Worm (Caenorhabditis elegans) whole organism, L1 larva: ENCODE measurements around the gene T04G9.4.
A peak's percentile ranks its signal among the peaks of the same experiment; 100 is the strongest.

Experiments
- C34B4.2 ChIP-seq: sonication (generic microtip); optimal IDR thresholded peaks from 2 replicates; lab custom pipeline; 2017; ENCODE audit warnings: mild to moderate bottlenecking, missing genetic modification characterization, missing compliant biosample characterization
- aha-1 ChIP-seq: fragments of 150-350 bp; optimal IDR thresholded peaks from 2 replicates; lab custom pipeline; 2014; ENCODE audit warnings: missing biosample characterization, missing genetic modification characterization
- alr-1 ChIP-seq: fragments of 200-800 bp; sonication (Bioruptor generic); optimal IDR thresholded peaks from 2 replicates; lab custom pipeline; 2018; ENCODE audit warnings: borderline replicate concordance, mild to moderate bottlenecking, missing genetic modification characterization, missing compliant biosample characterization
- ceh-8 ChIP-seq: fragments of 200-800 bp; sonication (Bioruptor generic); optimal IDR thresholded peaks from 2 replicates; lab custom pipeline; 2018; ENCODE audit warnings: mild to moderate bottlenecking, missing genetic modification characterization, moderate library complexity, missing compliant biosample characterization
- ceh-90 ChIP-seq: sonication (generic microtip); optimal IDR thresholded peaks from 2 replicates; lab custom pipeline; 2016; ENCODE audit warnings: missing genetic modification characterization, missing compliant biosample characterization
- efl-1 ChIP-seq, 4 experiments: fragments of 150-350 bp; optimal IDR thresholded peaks in 3 of 4; peaks in 1 of 4; 1 replicate in 1 of 4; 2 replicates in 3 of 4; lab custom pipeline; 2014; ENCODE audit warnings: missing biosample characterization in 2 of 4, missing genetic modification characterization in 2 of 4, missing genetic modification reagents in 2 of 4
- egl-13 ChIP-seq: sonication (generic microtip); optimal IDR thresholded peaks from 2 replicates; lab custom pipeline; 2016; ENCODE audit warnings: missing genotype, missing genetic modification reagents, missing genetic modification characterization, missing compliant biosample characterization
- elt-2 ChIP-seq: sonication (generic microtip); optimal IDR thresholded peaks from 2 replicates; lab custom pipeline; 2016; ENCODE audit warnings: missing genetic modification characterization, mild to moderate bottlenecking, inconsistent platforms, missing compliant biosample characterization, missing genetic modification reagents
- elt-3 ChIP-seq, 6 experiments: fragments of 150-350 bp in 1 of 6; sonication (generic microtip); optimal IDR thresholded peaks; 2 replicates each; lab custom pipeline; 2017 to 2018; ENCODE audit warnings: missing biosample characterization in 6 of 6, missing genetic modification characterization in 6 of 6, inconsistent platforms in 1 of 6
- fkh-8 ChIP-seq: sonication (generic microtip); optimal IDR thresholded peaks from 2 replicates; lab custom pipeline; 2016; ENCODE audit warnings: mild to moderate bottlenecking, missing genetic modification characterization, missing compliant biosample characterization
- hlh-17 ChIP-seq: fragments of 200-800 bp; sonication (Bioruptor generic); optimal IDR thresholded peaks from 2 replicates; lab custom pipeline; 2018; ENCODE audit warnings: missing genetic modification characterization, mild to moderate bottlenecking, missing compliant biosample characterization, moderate library complexity, borderline replicate concordance
- hlh-4 ChIP-seq: sonication (generic microtip); optimal IDR thresholded peaks from 2 replicates; lab custom pipeline; 2016; ENCODE audit warnings: mild to moderate bottlenecking, missing genetic modification characterization, missing compliant biosample characterization
- irx-1 ChIP-seq: sonication (generic microtip); optimal IDR thresholded peaks from 2 replicates; lab custom pipeline; 2016; ENCODE audit warnings: missing genetic modification characterization, missing compliant biosample characterization
- lin-13 ChIP-seq: fragments of 150-350 bp; optimal IDR thresholded peaks from 2 replicates; lab custom pipeline; 2014; ENCODE audit warnings: missing biosample characterization, missing genetic modification reagents, missing genetic modification characterization
- lir-3 ChIP-seq: sonication (generic microtip); optimal IDR thresholded peaks from 2 replicates; lab custom pipeline; 2016; ENCODE audit warnings: mild to moderate bottlenecking, missing genetic modification characterization, moderate library complexity, missing compliant biosample characterization; ENCODE audit not compliant: poor library complexity
- mab-9 ChIP-seq: fragments of 200-800 bp; sonication (Bioruptor generic); IDR thresholded peaks from 2 replicates; pipeline ENCODE4 v1.3.6; 2022; ENCODE audit warnings: missing genetic modification reagents, missing genetic modification characterization, missing compliant biosample characterization
- mef-2 ChIP-seq: fragments of 150-350 bp; optimal IDR thresholded peaks from 2 replicates; lab custom pipeline; 2014; ENCODE audit warnings: missing biosample characterization, missing genetic modification characterization
- mep-1 ChIP-seq: fragments of 150-350 bp; optimal IDR thresholded peaks from 2 replicates; lab custom pipeline; 2014; ENCODE audit warnings: missing biosample characterization, missing genetic modification characterization
- nhr-11 ChIP-seq: fragments of 150-350 bp; optimal IDR thresholded peaks from 2 replicates; lab custom pipeline; 2014; ENCODE audit warnings: missing biosample characterization, missing genetic modification characterization
- nhr-20 ChIP-seq: sonication (generic microtip); optimal IDR thresholded peaks from 2 replicates; lab custom pipeline; 2016; ENCODE audit warnings: mild to moderate bottlenecking, missing genetic modification characterization, missing compliant biosample characterization
- nhr-71 ChIP-seq: sonication (generic microtip); optimal IDR thresholded peaks from 2 replicates; lab custom pipeline; 2016; ENCODE audit warnings: mild to moderate bottlenecking, missing genetic modification characterization, moderate library complexity, missing compliant biosample characterization
- nhr-77 ChIP-seq: fragments of 150-350 bp; optimal IDR thresholded peaks from 2 replicates; lab custom pipeline; 2014; ENCODE audit warnings: missing biosample characterization, missing genetic modification characterization
- pax-3 ChIP-seq: fragments of 200-800 bp; sonication (Bioruptor generic); optimal IDR thresholded peaks from 2 replicates; lab custom pipeline; 2018; ENCODE audit warnings: mild to moderate bottlenecking, missing genetic modification characterization, moderate library complexity, missing compliant biosample characterization
- pqm-1 ChIP-seq: sonication (generic microtip); optimal IDR thresholded peaks from 3 replicates; lab custom pipeline; 2017; ENCODE audit warnings: missing biosample characterization, missing genetic modification characterization
- rnt-1 ChIP-seq: sonication (generic microtip); optimal IDR thresholded peaks from 2 replicates; lab custom pipeline; 2016; ENCODE audit warnings: mild to moderate bottlenecking, missing genetic modification characterization, moderate library complexity, missing compliant biosample characterization
- swsn-7 ChIP-seq: sonication (generic microtip); optimal IDR thresholded peaks from 2 replicates; lab custom pipeline; 2016; ENCODE audit warnings: missing genetic modification characterization, missing compliant biosample characterization
- tbx-2 ChIP-seq: sonication (generic microtip); optimal IDR thresholded peaks from 2 replicates; lab custom pipeline; 2016; ENCODE audit warnings: missing genetic modification characterization, missing compliant biosample characterization
- tlp-1 ChIP-seq: fragments of 150-350 bp; optimal IDR thresholded peaks from 2 replicates; lab custom pipeline; 2014; ENCODE audit warnings: missing biosample characterization, missing genetic modification characterization
- unc-130 ChIP-seq: fragments of 150-350 bp; optimal IDR thresholded peaks from 2 replicates; lab custom pipeline; 2017; ENCODE audit warnings: missing biosample characterization, missing genetic modification characterization, inconsistent platforms
- unc-62 ChIP-seq: fragments of 150-350 bp; optimal IDR thresholded peaks from 2 replicates; lab custom pipeline; 2014; ENCODE audit warnings: missing biosample characterization, missing genetic modification reagents, missing genetic modification characterization
- unc-86 ChIP-seq: sonication (generic microtip); optimal IDR thresholded peaks from 2 replicates; lab custom pipeline; 2016; ENCODE audit warnings: missing genetic modification characterization, missing compliant biosample characterization
- unc-98 ChIP-seq: fragments of 200-800 bp; sonication (Bioruptor generic); IDR thresholded peaks from 2 replicates; pipeline ENCODE4 v1.3.6; 2022; ENCODE audit warnings: missing genetic modification characterization, missing compliant biosample characterization
- xbp-1 ChIP-seq: sonication (generic microtip); optimal IDR thresholded peaks from 2 replicates; lab custom pipeline; 2016; ENCODE audit warnings: missing genetic modification characterization, missing compliant biosample characterization
- zag-1 ChIP-seq: fragments of 150-350 bp; optimal IDR thresholded peaks from 2 replicates; lab custom pipeline; 2014; ENCODE audit warnings: missing biosample characterization, missing genetic modification characterization
- zip-4 ChIP-seq: fragments of 200-800 bp; sonication (Bioruptor generic); optimal IDR thresholded peaks from 2 replicates; lab custom pipeline; 2018; ENCODE audit warnings: mild to moderate bottlenecking, missing genetic modification characterization, moderate library complexity, missing compliant biosample characterization
- ztf-11 ChIP-seq, 2 experiments: sonication (generic microtip); optimal IDR thresholded peaks; 2 replicates each; lab custom pipeline; 2016 to 2017; ENCODE audit warnings: missing genetic modification characterization in 2 of 2, missing biosample characterization in 1 of 2, missing compliant biosample characterization in 1 of 2
- ztf-4 ChIP-seq: fragments of 150-350 bp; optimal IDR thresholded peaks from 2 replicates; lab custom pipeline; 2014; ENCODE audit warnings: missing biosample characterization, missing genetic modification characterization

The T04G9.4 gene

DNA sequence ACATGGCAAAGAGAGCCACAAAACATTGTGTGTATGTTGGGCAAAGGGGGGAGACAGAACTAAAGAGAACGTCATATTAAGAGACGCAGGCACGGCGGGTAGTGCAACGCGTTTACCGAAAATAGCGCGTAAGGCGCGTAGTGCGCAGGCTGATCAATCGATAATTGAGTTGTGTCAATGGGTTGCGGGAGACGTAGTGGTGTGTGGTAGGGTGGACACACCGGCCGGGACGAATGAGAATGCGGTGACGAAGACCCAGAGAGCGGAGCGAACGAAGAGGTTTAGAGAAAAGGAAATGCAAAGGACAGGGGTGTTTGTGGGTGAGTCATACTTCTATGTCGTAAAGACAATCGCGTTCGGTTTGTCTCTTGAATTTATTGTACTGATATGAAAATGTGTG, 44.5 kb upstream of the T04G9.4 start (continued):
- TF ChIP-seq alr-1 (no peak), xbp-1 (tag; lab: Kevin White, UChicago) (peak; percentile 47), mab-9 (GFP tag; lab: Robert Waterston, UW) (no peak), unc-130 (tag; lab: Kevin White, UChicago) (no peak), pax-3 (tag; lab: Kevin White, UChicago) (no peak), ceh-90 (tag; lab: Kevin White, UChicago) (no peak)

DNA sequence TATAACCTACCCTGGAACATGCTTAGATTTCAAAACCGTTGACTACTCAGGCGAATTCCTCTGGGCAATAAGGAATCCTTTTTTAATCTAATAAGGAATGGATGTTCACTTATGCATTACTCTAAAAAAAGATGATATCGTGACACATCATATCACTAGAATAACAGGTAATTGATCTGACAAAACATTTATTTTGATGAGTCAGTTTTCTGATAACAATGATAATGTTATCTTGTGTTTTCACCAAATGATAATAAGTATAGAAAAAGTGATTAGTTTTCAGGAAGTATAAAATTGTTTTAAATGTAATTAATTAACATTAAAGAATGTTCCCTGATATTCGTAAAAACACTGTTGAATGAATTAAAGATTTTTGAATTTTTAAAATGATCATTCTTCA, 43.2 kb upstream of the T04G9.4 start:
- TF ChIP-seq elt-3 (tag; optimal IDR thresholded peaks at IDR 0.05; lab: Kevin White, UChicago) (peak in 1 of 6 experiments; percentile 40), pax-3 (tag; lab: Kevin White, UChicago) (no peak)

DNA sequence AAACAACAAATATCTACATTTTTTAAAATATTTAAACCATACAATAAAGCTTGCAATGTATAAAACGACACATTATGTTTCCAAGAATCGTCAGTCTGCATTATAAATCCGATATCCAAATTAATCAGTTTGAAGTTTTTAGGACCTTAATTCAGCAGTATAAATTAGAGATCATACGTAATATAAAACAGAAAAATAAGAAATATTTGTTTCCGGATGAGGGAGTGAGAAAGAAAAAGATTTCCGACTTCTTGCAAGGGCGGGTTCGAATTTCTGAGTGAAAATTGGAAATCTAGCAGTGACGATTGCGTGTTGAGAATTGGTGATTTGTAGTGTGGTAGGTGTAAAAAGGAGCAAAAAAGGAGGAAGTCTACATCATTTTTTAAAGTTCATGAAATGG, 36.7 kb upstream of the T04G9.4 start, which contains the start of gene npr-19:
Gene npr-19 (minus strand): TSS at position 101 of the 400 bp plus-strand sequence.
- TF ChIP-seq efl-1 (optimal IDR thresholded peaks at IDR 0.05; lab: Kevin White, UChicago) (no peak), efl-1 (GFP tag; optimal IDR thresholded peaks at IDR 0.05 in 1 of 2; lab: Kevin White, UChicago) (peak in 1 of 2 experiments; percentile 43), ceh-8 (GFP tag; lab: Kevin White, UChicago) (no peak)

DNA sequence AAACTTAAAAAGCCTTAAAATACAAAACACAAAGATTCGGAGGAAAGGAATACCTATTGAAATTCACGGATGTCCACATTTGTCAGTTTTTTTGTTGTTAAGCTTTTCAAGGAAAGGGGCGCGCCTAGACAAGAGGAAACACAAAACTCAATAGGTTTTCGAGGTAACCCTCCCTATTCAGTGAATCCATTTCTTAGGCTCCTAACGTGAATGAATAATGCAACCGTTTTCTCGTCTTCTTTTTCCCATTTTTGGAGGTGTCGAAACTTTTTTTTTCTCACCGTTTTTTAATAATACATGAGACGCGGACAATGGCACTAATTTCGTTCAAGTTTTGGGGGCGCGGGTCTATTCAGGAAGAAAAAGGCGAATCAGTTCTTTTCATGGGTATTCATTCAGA, 35.3 kb upstream of the T04G9.4 start:
- TF ChIP-seq ztf-11 (tag; optimal IDR thresholded peaks at IDR 0.05; lab: Kevin White, UChicago) (no peak), nhr-71 (tag; lab: Kevin White, UChicago) (peak; percentile 27), lin-13 (GFP tag; lab: Kevin White, UChicago) (no peak), aha-1 (tag; lab: Kevin White, UChicago) (no peak), unc-86 (tag; lab: Kevin White, UChicago) (peak; percentile 63)

DNA sequence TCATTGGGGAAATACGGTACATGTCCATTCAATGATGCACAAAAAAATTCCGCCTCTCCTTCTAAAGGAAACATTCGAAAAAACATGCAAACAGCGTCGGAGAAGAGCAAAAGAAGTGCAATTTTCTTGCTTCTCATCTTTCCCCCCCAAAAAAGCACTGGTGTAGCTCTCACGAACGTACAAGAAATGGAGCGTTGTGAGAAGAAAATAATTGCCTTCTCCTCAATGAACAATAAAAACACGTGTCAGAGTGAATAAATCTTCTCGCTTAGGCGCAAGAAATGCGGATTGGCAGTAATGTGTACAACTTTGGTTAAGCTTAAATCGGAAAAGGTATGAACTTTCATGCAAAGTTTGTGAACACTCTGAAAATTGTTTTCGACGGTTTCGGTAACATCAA, 24.0 kb upstream of the T04G9.4 start:
- no peak for TF ChIP-seq elt-2 (tag; lab: Kevin White, UChicago)
- no peak for TF ChIP-seq lir-3
- no peak for TF ChIP-seq pax-3 (tag; lab: Kevin White, UChicago)
- TF ChIP-seq mef-2: no peak
- TF ChIP-seq tlp-1 (tag; lab: Kevin White, UChicago): no peak
- TF ChIP-seq hlh-17 (GFP tag; lab: Kevin White, UChicago): no peak
- TF ChIP-seq tbx-2 (tag; lab: Kevin White, UChicago): no peak
- no peak for TF ChIP-seq fkh-8 (tag; lab: Kevin White, UChicago)
- TF ChIP-seq unc-130 (tag; lab: Kevin White, UChicago): no peak
- TF ChIP-seq ceh-8 (GFP tag; lab: Kevin White, UChicago): no peak
- no peak for TF ChIP-seq swsn-7 (tag; lab: Kevin White, UChicago)
- no peak for TF ChIP-seq nhr-71 (tag; lab: Kevin White, UChicago)
- no peak for TF ChIP-seq mep-1 (tag; lab: Kevin White, UChicago)
- no peak for TF ChIP-seq unc-98 (GFP tag; lab: Robert Waterston, UW)
- no peak for TF ChIP-seq zag-1 (tag; lab: Kevin White, UChicago)
- TF ChIP-seq C34B4.2 (tag; lab: Kevin White, UChicago): no peak
- no peak for TF ChIP-seq pqm-1 (tag; lab: Kevin White, UChicago)
- no peak for TF ChIP-seq irx-1 (tag; lab: Kevin White, UChicago)

DNA sequence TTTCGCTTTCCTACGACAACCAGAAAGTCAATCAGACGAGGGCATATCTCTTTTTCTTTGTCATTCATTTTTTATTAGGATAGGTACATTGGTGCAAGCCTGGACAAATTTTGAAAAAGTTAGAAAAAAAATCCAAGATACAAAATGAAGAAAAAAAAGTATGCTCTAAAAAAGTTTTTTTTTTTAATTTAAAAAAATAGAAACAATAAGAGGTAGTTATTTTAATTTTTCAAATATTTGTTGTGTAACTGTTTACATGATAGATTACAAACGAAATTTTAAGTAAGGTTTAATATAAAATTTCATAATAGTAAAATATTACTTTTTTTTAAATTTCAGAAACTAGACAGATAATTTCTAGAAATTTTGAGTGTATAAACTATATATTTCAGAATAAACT, 12.6 kb upstream of the T04G9.4 start, which contains the start of gene aex-3:
Gene aex-3 (minus strand): TSS at position 101 of the 400 bp plus-strand sequence.
- TF ChIP-seq rnt-1 (no peak), ztf-4 (tag; lab: Kevin White, UChicago) (no peak), unc-62 (no peak), egl-13 (tag; lab: Kevin White, UChicago) (no peak), ceh-8 (GFP tag; lab: Kevin White, UChicago) (no peak), nhr-77 (tag; lab: Kevin White, UChicago) (no peak), mab-9 (GFP tag; lab: Robert Waterston, UW) (no peak), tlp-1 (tag; lab: Kevin White, UChicago) (no peak), elt-3 (tag; optimal IDR thresholded peaks at IDR 0.05; lab: Kevin White, UChicago) (no peak), hlh-4 (tag; lab: Kevin White, UChicago) (no peak), swsn-7 (tag; lab: Kevin White, UChicago) (no peak), mep-1 (tag; lab: Kevin White, UChicago) (no peak), nhr-20 (no peak), aha-1 (tag; lab: Kevin White, UChicago) (no peak), nhr-71 (tag; lab: Kevin White, UChicago) (no peak), lin-13 (GFP tag; lab: Kevin White, UChicago) (no peak), zip-4 (no peak), nhr-11 (tag; lab: Kevin White, UChicago) (no peak), irx-1 (tag; lab: Kevin White, UChicago) (no peak)
